Fruit fly (Drosophila melanogaster) whole organism, embryonic: ENCODE measurements around the gene CG31612.
A peak's percentile ranks its signal among the peaks of the same experiment; 100 is the strongest.

Experiments used
- Ada2b ChIP-seq: fragments of 200-800 bp; sonication (Bioruptor generic); IDR thresholded peaks from 2 replicates; pipeline ENCODE4 v1.3.6; 2022; ENCODE audit warnings: missing biosample characterization, missing genetic modification characterization
- Adf1 ChIP-seq: fragments of 200-800 bp; sonication (Bioruptor generic); IDR thresholded peaks from 2 replicates; pipeline ENCODE4 v1.3.6; 2022; ENCODE audit warnings: missing biosample characterization, missing genetic modification characterization
- CG10147 ChIP-seq: fragments of 200-800 bp; sonication (Bioruptor generic); optimal IDR thresholded peaks from 2 replicates; lab custom pipeline; 2019; ENCODE audit warnings: missing biosample characterization, mild to moderate bottlenecking, missing genetic modification characterization, moderate library complexity
- CG10462 ChIP-seq: fragments of 200-800 bp; sonication (Bioruptor generic); optimal IDR thresholded peaks from 2 replicates; lab custom pipeline; 2016; ENCODE audit warnings: missing biosample characterization, missing genetic modification characterization
- CG10565 ChIP-seq: fragments of 200-800 bp; sonication (Bioruptor generic); optimal IDR thresholded peaks from 3 replicates; lab custom pipeline; 2016; ENCODE audit warnings: missing biosample characterization, mild to moderate bottlenecking, missing genetic modification characterization
- CG10959 ChIP-seq: fragments of 200-800 bp; sonication (Bioruptor generic); IDR thresholded peaks from 2 replicates; pipeline ENCODE4 v1.3.6; 2022; ENCODE audit warnings: missing biosample characterization, missing genetic modification characterization
- CG12659 ChIP-seq: fragments of 200-800 bp; sonication (Bioruptor generic); optimal IDR thresholded peaks from 3 replicates; lab custom pipeline; 2017; ENCODE audit warnings: mild to moderate bottlenecking, missing biosample characterization, missing genetic modification reagents, missing genetic modification characterization
- CG14710 ChIP-seq: fragments of 200-800 bp; sonication (Bioruptor generic); optimal IDR thresholded peaks from 3 replicates; lab custom pipeline; 2019; ENCODE audit warnings: missing biosample characterization, mild to moderate bottlenecking, missing genetic modification characterization, moderate library complexity
- CG15514 ChIP-seq: fragments of 200-800 bp; sonication (Bioruptor generic); optimal IDR thresholded peaks from 3 replicates; lab custom pipeline; 2017; ENCODE audit warnings: missing biosample characterization, missing genetic modification characterization, mild to moderate bottlenecking, moderate library complexity, missing genetic modification reagents
- CG15696 ChIP-seq: fragments of 200-800 bp; sonication (Bioruptor generic); optimal IDR thresholded peaks from 2 replicates; lab custom pipeline; 2019; ENCODE audit warnings: missing biosample characterization, mild to moderate bottlenecking, missing genetic modification characterization, moderate library complexity
- CG16815 ChIP-seq: fragments of 200-800 bp; sonication (Bioruptor generic); optimal IDR thresholded peaks from 3 replicates; lab custom pipeline; 2017; ENCODE audit warnings: missing biosample characterization, mild to moderate bottlenecking, missing genetic modification characterization
- CG18011 ChIP-seq: fragments of 200-800 bp; sonication (Bioruptor generic); optimal IDR thresholded peaks from 2 replicates; lab custom pipeline; 2017; ENCODE audit warnings: missing biosample characterization, missing genetic modification characterization, mild to moderate bottlenecking, moderate library complexity, missing genotype
- CG18599 ChIP-seq: fragments of 200-800 bp; sonication (Bioruptor generic); optimal IDR thresholded peaks from 3 replicates; lab custom pipeline; 2017; ENCODE audit warnings: missing biosample characterization, missing genetic modification characterization, mild to moderate bottlenecking, moderate library complexity, missing genetic modification reagents
- CG2120 ChIP-seq: fragments of 200-800 bp; sonication (Bioruptor generic); optimal IDR thresholded peaks from 3 replicates; lab custom pipeline; 2016; ENCODE audit warnings: missing biosample characterization, missing genetic modification characterization
- CG32772 ChIP-seq: fragments of 200-800 bp; sonication (Bioruptor generic); IDR thresholded peaks from 2 replicates; pipeline ENCODE4 v1.3.6; 2022; ENCODE audit warnings: missing biosample characterization, missing genetic modification characterization
- CG3847 ChIP-seq: fragments of 200-800 bp; sonication (Bioruptor generic); IDR thresholded peaks from 2 replicates; pipeline ENCODE4 v1.3.6; 2022; ENCODE audit warnings: missing biosample characterization, missing genetic modification characterization
- CG4424 ChIP-seq: fragments of 200-800 bp; sonication (Bioruptor generic); optimal IDR thresholded peaks from 3 replicates; lab custom pipeline; 2016; ENCODE audit warnings: missing biosample characterization, missing genetic modification characterization
- CG6272 ChIP-seq: fragments of 200-800 bp; sonication (Bioruptor generic); IDR thresholded peaks from 2 replicates; pipeline ENCODE4 v1.3.6; 2022; ENCODE audit warnings: missing biosample characterization, missing genetic modification characterization
- CG7786 ChIP-seq: fragments of 200-800 bp; sonication (Bioruptor generic); optimal IDR thresholded peaks from 2 replicates; lab custom pipeline; 2016; ENCODE audit warnings: missing biosample characterization, missing genetic modification characterization
- HHEX ChIP-seq: fragments of 200-800 bp; sonication (Bioruptor generic); optimal IDR thresholded peaks from 3 replicates; lab custom pipeline; 2017; ENCODE audit warnings: missing biosample characterization, mild to moderate bottlenecking, missing genetic modification characterization, missing genetic modification reagents
- Hr39 ChIP-seq: fragments of >200 bp; optimal IDR thresholded peaks from 2 replicates; lab custom pipeline; 2017
- Hsf ChIP-seq: fragments of 200-800 bp; sonication (Bioruptor generic); optimal IDR thresholded peaks from 3 replicates; lab custom pipeline; 2016; ENCODE audit warnings: missing biosample characterization, missing genetic modification characterization
- MESR4 ChIP-seq: fragments of 200-800 bp; sonication (Bioruptor generic); optimal IDR thresholded peaks from 2 replicates; lab custom pipeline; 2018; ENCODE audit warnings: missing biosample characterization, mild to moderate bottlenecking, missing genetic modification characterization, moderate library complexity
- Pdp1 ChIP-seq, 2 experiments: fragments of 200-800 bp; sonication (Bioruptor generic); optimal IDR thresholded peaks; 3 replicates each; lab custom pipeline; 2016; ENCODE audit warnings: missing biosample characterization in 2 of 2, missing genetic modification characterization in 2 of 2, mild to moderate bottlenecking in 1 of 2, moderate library complexity in 1 of 2
- Ptx1 ChIP-seq: fragments of 200-800 bp; sonication (Bioruptor generic); IDR thresholded peaks from 2 replicates; pipeline ENCODE4 v1.3.6; 2022; ENCODE audit warnings: missing biosample characterization, missing genetic modification characterization
- ara ChIP-seq: fragments of 200-800 bp; sonication (Bioruptor generic); IDR thresholded peaks from 2 replicates; pipeline ENCODE4 v1.3.6; 2022; ENCODE audit warnings: missing biosample characterization, missing genetic modification characterization
- ci ChIP-seq: fragments of 200-800 bp; sonication (Bioruptor generic); IDR thresholded peaks from 3 replicates; pipeline ENCODE4 v1.3.6; 2022; ENCODE audit warnings: missing biosample characterization, missing genetic modification characterization
- crol ChIP-seq: fragments of 200-800 bp; sonication (Bioruptor generic); IDR thresholded peaks from 2 replicates; pipeline ENCODE4 v1.3.6; 2022; ENCODE audit warnings: missing biosample characterization, missing genetic modification characterization
- crp ChIP-seq, 2 experiments: fragments of 200-800 bp; sonication (Bioruptor generic); optimal IDR thresholded peaks; 2 replicates in 1 of 2; 3 replicates in 1 of 2; lab custom pipeline; 2017; ENCODE audit warnings: missing biosample characterization in 2 of 2, missing genetic modification characterization in 2 of 2, mild to moderate bottlenecking in 1 of 2, moderate library complexity in 1 of 2
- dmrt99B ChIP-seq: fragments of 200-800 bp; sonication (Bioruptor generic); optimal IDR thresholded peaks from 2 replicates; lab custom pipeline; 2018; ENCODE audit warnings: missing biosample characterization, mild to moderate bottlenecking, missing genetic modification characterization, moderate library complexity
- eve ChIP-seq, 2 experiments: fragments of >200 bp; optimal IDR thresholded peaks; 2 replicates each; lab custom pipeline; 2017; ENCODE audit warnings: missing biosample characterization in 2 of 2, missing genetic modification characterization in 2 of 2
- eyg ChIP-seq: fragments of 200-800 bp; sonication (Bioruptor generic); optimal IDR thresholded peaks from 3 replicates; lab custom pipeline; 2016; ENCODE audit warnings: missing biosample characterization, missing genetic modification characterization
- fu2 ChIP-seq: fragments of 200-800 bp; sonication (Bioruptor generic); optimal IDR thresholded peaks from 2 replicates; lab custom pipeline; 2016; ENCODE audit warnings: missing biosample characterization, missing genetic modification characterization
- gce ChIP-seq: fragments of 200-800 bp; sonication (Bioruptor generic); IDR thresholded peaks from 3 replicates; pipeline ENCODE4 v1.3.6; 2022; ENCODE audit warnings: missing biosample characterization, missing genetic modification characterization
- gem ChIP-seq: fragments of 200-800 bp; sonication (Bioruptor generic); optimal IDR thresholded peaks from 2 replicates; lab custom pipeline; 2019; ENCODE audit warnings: missing biosample characterization, mild to moderate bottlenecking, missing genetic modification characterization, moderate library complexity
- gfzf ChIP-seq: fragments of 200-800 bp; sonication (Bioruptor generic); optimal IDR thresholded peaks from 2 replicates; lab custom pipeline; 2016; ENCODE audit warnings: missing biosample characterization, mild to moderate bottlenecking, missing genetic modification characterization, moderate library complexity
- hbn ChIP-seq: fragments of 200-800 bp; sonication (Bioruptor generic); IDR thresholded peaks from 2 replicates; pipeline ENCODE4 v1.3.6; 2022; ENCODE audit warnings: missing biosample characterization, missing genetic modification characterization; ENCODE audit not compliant: partially characterized antibody
- kay ChIP-seq: fragments of 200-800 bp; sonication (Bioruptor generic); optimal IDR thresholded peaks from 2 replicates; lab custom pipeline; 2016; ENCODE audit warnings: missing biosample characterization, missing genetic modification characterization
- lola ChIP-seq, 3 experiments: fragments of >200 bp in 2 of 3; fragments of 200-800 bp in 1 of 3; sonication (Bioruptor generic) in 1 of 3; optimal IDR thresholded peaks; 2 replicates each; lab custom pipeline; 2017 to 2019; ENCODE audit warnings: missing biosample characterization in 3 of 3, missing genetic modification characterization in 3 of 3, mild to moderate bottlenecking in 1 of 3, moderate library complexity in 1 of 3
- mld ChIP-seq: fragments of 200-800 bp; sonication (Bioruptor generic); IDR thresholded peaks from 3 replicates; pipeline ENCODE4 v1.3.6; 2022; ENCODE audit warnings: missing biosample characterization, missing genetic modification characterization; ENCODE audit not compliant: partially characterized antibody
- nau ChIP-seq: fragments of 200-800 bp; sonication (Bioruptor generic); optimal IDR thresholded peaks from 3 replicates; lab custom pipeline; 2017; ENCODE audit warnings: missing biosample characterization, mild to moderate bottlenecking, missing genetic modification characterization, missing genetic modification reagents
- pzg ChIP-seq: fragments of 200-800 bp; sonication (Bioruptor generic); optimal IDR thresholded peaks from 3 replicates; lab custom pipeline; 2018; ENCODE audit warnings: missing biosample characterization, mild to moderate bottlenecking, missing genetic modification characterization, moderate library complexity
- ranshi ChIP-seq: fragments of 200-800 bp; sonication (Bioruptor generic); IDR thresholded peaks from 2 replicates; pipeline ENCODE4 v1.3.6; 2022; ENCODE audit warnings: missing biosample characterization, missing genetic modification characterization
- repo ChIP-seq: fragments of 200-800 bp; sonication (Bioruptor generic); optimal IDR thresholded peaks from 2 replicates; lab custom pipeline; 2016; ENCODE audit warnings: missing biosample characterization, missing genetic modification characterization
- row ChIP-seq: fragments of 200-800 bp; sonication (Bioruptor generic); IDR thresholded peaks from 3 replicates; pipeline ENCODE4 v1.3.6; 2022; ENCODE audit warnings: missing biosample characterization, missing genetic modification characterization
- sr ChIP-seq: fragments of 200-800 bp; sonication (Bioruptor generic); IDR thresholded peaks from 3 replicates; pipeline ENCODE4 v1.3.6; 2022; ENCODE audit warnings: missing biosample characterization, missing genetic modification characterization
- stc ChIP-seq: fragments of 200-800 bp; sonication (Bioruptor generic); IDR thresholded peaks from 2 replicates; pipeline ENCODE4 v1.3.6; 2022; ENCODE audit warnings: missing biosample characterization, missing genetic modification characterization
- tap ChIP-seq: fragments of 200-800 bp; optimal IDR thresholded peaks from 3 replicates; lab custom pipeline; 2019; ENCODE audit warnings: missing biosample characterization, mild to moderate bottlenecking, missing genetic modification characterization, moderate library complexity
- tin ChIP-seq: fragments of 200-800 bp; sonication (Bioruptor generic); optimal IDR thresholded peaks from 3 replicates; lab custom pipeline; 2016; ENCODE audit warnings: missing biosample characterization, missing genetic modification characterization
- zen ChIP-seq: fragments of 200-800 bp; sonication (Bioruptor generic); optimal IDR thresholded peaks from 3 replicates; lab custom pipeline; 2018; ENCODE audit warnings: missing biosample characterization, mild to moderate bottlenecking, missing genetic modification characterization, moderate library complexity

The CG31612 gene

DNA sequence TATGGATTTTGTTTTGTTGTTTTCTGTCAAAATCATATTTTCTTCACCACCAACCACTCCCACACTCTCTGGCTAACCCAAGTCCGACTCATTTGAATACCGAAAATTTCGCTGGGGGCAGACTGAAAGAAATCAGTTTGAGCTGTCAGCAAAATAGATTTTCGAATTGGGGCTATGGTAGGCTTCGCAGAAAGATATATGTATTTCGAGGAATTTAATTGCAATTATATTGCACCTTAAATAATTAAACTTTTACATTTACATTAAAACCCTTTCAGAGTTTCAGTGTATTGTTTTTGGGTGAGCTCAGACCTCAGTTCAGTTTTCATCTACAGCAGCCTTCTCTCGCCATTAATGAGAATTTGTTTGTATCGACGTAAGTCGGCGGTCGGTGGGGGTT, 8.3 kb downstream of the CG31612 start (continued):
- TF ChIP-seq crol (GFP tag; lab: Robert Waterston, UW) (no peak), CG18599 (peak; percentile 83), eyg (GFP tag; lab: Kevin White, UChicago) (no peak), CG10565 (GFP tag; lab: Kevin White, UChicago) (no peak), CG10147 (peak; percentile 20), Ada2b (GFP tag; lab: Robert Waterston, UW) (peak; percentile 54), fu2 (GFP tag; lab: Kevin White, UChicago) (no peak), lola (GFP tag; optimal IDR thresholded peaks at IDR 0.05; lab: Kevin White, UChicago) (peak in 1 of 3 experiments; percentile 32), CG10959 (GFP tag; lab: Robert Waterston, UW) (0 out of 2 replicates have a peak, but pooled peaks have one; percentile 24), tin (GFP tag; lab: Kevin White, UChicago) (peak; percentile 59), pzg (GFP tag; lab: Kevin White, UChicago) (no peak), CG12659 (peak; percentile 33), ara (GFP tag; lab: Robert Waterston, UW) (peak; percentile 37; the same call in 1 of the 2 replicates), gce (GFP tag; lab: Robert Waterston, UW) (0 out of 3 replicates have a peak, but pooled peaks have one; percentile 53), Hsf (GFP tag; lab: Kevin White, UChicago) (peak; percentile 52), mld (GFP tag; lab: Robert Waterston, UW) (no peak), ci (peak; percentile 85; the same call in 2 of the 3 replicates), kay (no peak), CG7786 (GFP tag; lab: Kevin White, UChicago) (peak; percentile 33), CG4424 (GFP tag; lab: Kevin White, UChicago) (peak; percentile 19), Hr39 (lab: Kevin White, UChicago) (no peak), CG6272 (GFP tag; lab: Robert Waterston, UW) (0 out of 2 replicates have a peak, but pooled peaks have one; percentile 28), Ptx1 (GFP tag; lab: Robert Waterston, UW) (peak; percentile 67), CG16815 (GFP tag; lab: Kevin White, UChicago) (peak; percentile 10), CG18011 (GFP tag; lab: Kevin White, UChicago) (no peak), zen (tag; lab: Kevin White, UChicago) (peak; percentile 16), CG2120 (peak; percentile 68), hbn (GFP tag; lab: Robert Waterston, UW) (no peak), gem (tag; lab: Kevin White, UChicago) (peak; percentile 72), eve (GFP tag; optimal IDR thresholded peaks at IDR 0.05; lab: Kevin White, UChicago) (peak in 1 of 2 experiments; percentile 87), CG15514 (GFP tag; lab: Kevin White, UChicago) (peak; percentile 50), CG10462 (GFP tag; lab: Kevin White, UChicago) (no peak), CG32772 (GFP tag; lab: Robert Waterston, UW) (peak; percentile 69), tap (tag; lab: Kevin White, UChicago) (peak; percentile 30), CG15696 (no peak), repo (no peak), Adf1 (GFP tag; lab: Robert Waterston, UW) (no peak), CG3847 (GFP tag; lab: Robert Waterston, UW) (peak; percentile 37; the same call in 1 of the 2 replicates), row (GFP tag; lab: Robert Waterston, UW) (peak; percentile 80), MESR4 (GFP tag; lab: Kevin White, UChicago) (no peak), ranshi (GFP tag; lab: Robert Waterston, UW) (peak; percentile 21; the same call in 1 of the 2 replicates), nau (GFP tag; lab: Kevin White, UChicago) (peak; percentile 41), sr (GFP tag; lab: Robert Waterston, UW) (no peak), CG14710 (tag; lab: Kevin White, UChicago) (peak; percentile 24), dmrt99B (tag; lab: Kevin White, UChicago) (peak; percentile 74), crp (GFP tag; optimal IDR thresholded peaks at IDR 0.05; lab: Kevin White, UChicago) (no peak), stc (GFP tag; lab: Robert Waterston, UW) (peak; percentile 45; the same call in 1 of the 2 replicates), Pdp1 (GFP tag; optimal IDR thresholded peaks at IDR 0.05; lab: Kevin White, UChicago) (peak in 1 of 2 experiments; percentile 16), gfzf (GFP tag; lab: Kevin White, UChicago) (no peak), HHEX (GFP tag; lab: Kevin White, UChicago) (peak; percentile 50)
